Worm (Caenorhabditis elegans): ENCODE measurements around the gene C44C10.11.
A peak's percentile ranks its signal among the peaks of the same experiment; 100 is the strongest.

C44C10.11 gene

ce11 chrX:11710229-11710628 is at the start of gene C44C10.11:
TSS of gene C44C10.11 (minus strand) at chrX:11710343.
- TF ChIP-seq akir-1 (GFP tag; optimal IDR thresholded peaks at IDR 0.05) (no peak), nhr-27 (tag; optimal IDR thresholded peaks at IDR 0.05) (no peak), ceh-100 (GFP tag; IDR thresholded peaks at IDR 0.05) (no peak), madf-3 (GFP tag; IDR thresholded peaks at IDR 0.05) (no peak), nhr-80 (tag; optimal IDR thresholded peaks at IDR 0.05) (peak; percentile 99), let-607 (tag; optimal IDR thresholded peaks at IDR 0.05) (peak; percentile 88 to 91), atf-7 (tag; optimal IDR thresholded peaks at IDR 0.05) (peak; percentile 75), mes-4 (tag; optimal IDR thresholded peaks at IDR 0.05) (no peak), F33H1.4 (GFP tag; IDR thresholded peaks at IDR 0.05) (no peak), unc-130 (GFP tag; optimal IDR thresholded peaks at IDR 0.05) (no peak), madf-6 (GFP tag; IDR thresholded peaks at IDR 0.05) (no peak), F57A8.1 (GFP tag; optimal IDR thresholded peaks at IDR 0.05) (no peak), ets-4 (GFP tag; optimal IDR thresholded peaks at IDR 0.05) (peak; percentile 80), ztf-3 (GFP tag; optimal IDR thresholded peaks at IDR 0.05) (no peak), sea-2 (GFP tag; IDR thresholded peaks at IDR 0.05) (no peak), tlf-1 (GFP tag; optimal IDR thresholded peaks at IDR 0.05) (no peak), F37B4.10 (GFP tag; IDR thresholded peaks at IDR 0.05) (no peak), dox-1 (GFP tag; IDR thresholded peaks at IDR 0.05) (no peak), T26A5.8 (tag; optimal IDR thresholded peaks at IDR 0.05) (no peak), cebp-1 (GFP tag; IDR thresholded peaks at IDR 0.05) (no peak), cebp-1 (tag; optimal IDR thresholded peaks at IDR 0.05) (no peak), nhr-120 (GFP tag; IDR thresholded peaks at IDR 0.05) (no peak), unc-62 (GFP tag; optimal IDR thresholded peaks at IDR 0.05) (peak; percentile 49)

ce11 chrX:11758809-11759208 is 48.7 kb upstream of the C44C10.11 start, which contains the start of gene lact-7:
TSS of gene lact-7 (plus strand) at chrX:11759109.
- no peak for TF ChIP-seq Y56A3A.18 (GFP tag; IDR thresholded peaks at IDR 0.05)
- no peak for TF ChIP-seq lag-1 (GFP tag; IDR thresholded peaks at IDR 0.05)
- TF ChIP-seq ceh-27 (GFP tag; optimal IDR thresholded peaks at IDR 0.05) = peak; percentile 67
- no peak for TF ChIP-seq nfya-1 (tag; optimal IDR thresholded peaks at IDR 0.05; ENCODE audit: borderline replicate concordance, insufficient read depth)

ce11 chrX:11757666-11758065 is 47.5 kb upstream of the C44C10.11 start:
- TF ChIP-seq sdz-38 (tag; optimal IDR thresholded peaks at IDR 0.05) = no peak
- peak; percentile 93 for TF ChIP-seq mxl-1 (tag; optimal IDR thresholded peaks at IDR 0.05)
- peak; percentile 58; the same call in 1 of the 2 replicates for TF ChIP-seq bed-2 (GFP tag; IDR thresholded peaks at IDR 0.05)
- peak; percentile 36 for TF ChIP-seq snpc-1.1 (tag; optimal IDR thresholded peaks at IDR 0.05; ENCODE audit: insufficient read depth)
- peak; percentile 97 for TF ChIP-seq B0261.1 (tag; optimal IDR thresholded peaks at IDR 0.05)
- peak; percentile 87 for TF ChIP-seq madf-10 (tag; optimal IDR thresholded peaks at IDR 0.05)
- peak; percentile 57 for TF ChIP-seq hrde-1 (tag; optimal IDR thresholded peaks at IDR 0.05; ENCODE audit: borderline replicate concordance)
- no peak for TF ChIP-seq ama-1 (optimal IDR thresholded peaks at IDR 0.05)
- peak in 1 of 2 experiments; percentile 81 for TF ChIP-seq ama-1 (GFP tag; optimal IDR thresholded peaks at IDR 0.05)
- TF ChIP-seq ztf-25 (GFP tag; IDR thresholded peaks at IDR 0.05) = peak; percentile 92
- peak; percentile 62; the same call in 1 of the 2 replicates for TF ChIP-seq sea-2 (GFP tag; IDR thresholded peaks at IDR 0.05)
- no peak for TF ChIP-seq madf-8 (GFP tag; conservative IDR thresholded peaks at IDR 0.05)
- peak; percentile 80 for TF ChIP-seq hmg-1.2 (GFP tag; IDR thresholded peaks at IDR 0.05)
- peak; percentile 52 for TF ChIP-seq F57A8.1 (GFP tag; optimal IDR thresholded peaks at IDR 0.05)
- TF ChIP-seq aptf-2 (GFP tag; conservative IDR thresholded peaks at IDR 0.05) = peak; percentile 67
- TF ChIP-seq unc-130 (GFP tag; optimal IDR thresholded peaks at IDR 0.05) = peak; percentile 48
- peak; percentile 59 for TF ChIP-seq lin-54 (GFP tag; optimal IDR thresholded peaks at IDR 0.05)
- no peak for TF ChIP-seq lsy-27 (tag; optimal IDR thresholded peaks at IDR 0.05; ENCODE audit: borderline replicate concordance, insufficient read depth)
- TF ChIP-seq T26A5.8 (tag; optimal IDR thresholded peaks at IDR 0.05) = peak; percentile 71
- TF ChIP-seq cebp-2 (GFP tag; IDR thresholded peaks at IDR 0.05) = 0 out of 2 replicates have a peak, but pooled peaks have one; percentile 87
- TF ChIP-seq mes-4 (tag; optimal IDR thresholded peaks at IDR 0.05) = peak; percentile 88
- TF ChIP-seq C17E4.6 (GFP tag; IDR thresholded peaks at IDR 0.05) = peak; percentile 75; the same call in 1 of the 2 replicates
- 0 out of 2 replicates have a peak, but pooled peaks have one; percentile 77 for TF ChIP-seq nhr-120 (GFP tag; IDR thresholded peaks at IDR 0.05)
- TF ChIP-seq athp-1 (tag; optimal IDR thresholded peaks at IDR 0.05) = peak; percentile 52
- TF ChIP-seq F52B5.7 (tag; optimal IDR thresholded peaks at IDR 0.05) = peak; percentile 56

Measured in whole organism, young adult.